Fruit fly (Drosophila melanogaster): Measurements from ENCODE around the gene CG3348.

DNA sequence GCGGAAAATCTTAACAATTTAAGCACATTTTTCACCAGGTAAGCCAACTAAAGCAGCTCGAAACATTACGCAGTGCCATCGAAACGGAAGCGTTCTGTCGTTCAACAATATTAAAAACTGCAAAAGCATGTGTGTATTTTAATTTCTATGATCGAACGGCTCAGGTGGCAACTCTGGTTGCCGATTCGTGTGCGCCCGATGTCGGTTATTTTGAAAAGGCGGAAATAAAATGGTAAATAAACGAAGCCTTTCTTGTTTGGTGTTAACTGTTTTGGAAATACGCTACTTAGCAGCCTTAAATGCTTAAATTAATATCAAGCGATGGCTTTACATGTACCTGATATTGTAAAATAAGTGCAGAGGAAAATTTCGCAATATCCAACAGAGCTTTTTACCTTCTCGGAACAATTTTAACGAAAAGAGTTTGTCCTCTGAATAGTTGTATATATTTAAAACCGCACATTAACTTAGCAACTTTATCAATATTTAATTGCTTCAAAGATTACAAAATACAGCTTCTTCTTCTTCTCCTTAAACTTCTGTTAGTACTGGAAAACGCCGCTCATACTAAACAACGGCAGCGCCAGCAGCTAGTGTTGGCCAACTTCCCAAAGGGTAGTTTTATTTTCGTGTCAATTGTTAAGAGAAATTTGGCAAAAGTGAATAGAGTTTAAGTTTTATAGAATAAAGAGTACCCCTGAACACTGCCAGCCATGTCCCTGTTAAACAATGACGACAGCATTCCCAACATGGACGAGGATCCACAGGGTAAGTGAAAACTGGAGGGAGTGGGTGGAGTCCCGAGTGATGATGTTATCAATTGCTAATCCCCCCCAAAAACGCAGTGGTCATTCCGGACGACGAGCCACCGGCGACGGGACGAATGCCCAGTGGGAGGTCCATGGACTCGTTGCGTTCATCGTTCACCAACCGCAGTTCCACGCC is 18.6 kb downstream of the CG3348 start, which contains the start of gene CG5934:
- TF ChIP-seq EcR (GFP tag; optimal IDR thresholded peaks at IDR 0.05), result no peak
- no peak for TF ChIP-seq usp (GFP tag; optimal IDR thresholded peaks at IDR 0.05)
- no peak for TF ChIP-seq CG8478 (optimal IDR thresholded peaks at IDR 0.05)
- TF ChIP-seq psq (optimal IDR thresholded peaks at IDR 0.05), result no peak

All from whole organism.